Worm (Caenorhabditis elegans) whole organism, L4 larva: ENCODE data around the gene F55F10.3.
"Not testable (repeated sequence)": the region's sequence is repeated elsewhere in the genome, so short reads cannot be mapped to it uniquely, and the experiment has no call there.

Source experiments
- F49E8.2 ChIP-seq: sonication (generic microtip); optimal IDR thresholded peaks from 2 replicates; lab custom pipeline; 2016; ENCODE audit warnings: missing compliant biosample characterization, mild to moderate bottlenecking, missing genetic modification characterization, borderline replicate concordance
- ama-1 ChIP-seq: fragments of 150-350 bp; optimal IDR thresholded peaks from 2 replicates; lab custom pipeline; 2014; ENCODE audit warnings: inconsistent platforms, mixed read lengths
- daf-12 ChIP-seq: fragments of 150-350 bp; optimal IDR thresholded peaks from 2 replicates; lab custom pipeline; 2014; ENCODE audit warnings: missing biosample characterization, missing genetic modification reagents, missing genetic modification characterization
- dmd-8 ChIP-seq: fragments of 200-800 bp; sonication (Bioruptor generic); IDR thresholded peaks from 2 replicates; pipeline ENCODE4 v1.3.6; 2022; ENCODE audit warnings: missing genetic modification characterization, missing compliant biosample characterization
- lin-39 ChIP-seq: fragments of 150-350 bp; optimal IDR thresholded peaks from 2 replicates; lab custom pipeline; 2014; ENCODE audit warnings: missing biosample characterization, missing genetic modification reagents, missing genetic modification characterization
- nhr-11 ChIP-seq: fragments of 150-350 bp; optimal IDR thresholded peaks from 2 replicates; lab custom pipeline; 2014; ENCODE audit warnings: missing biosample characterization, missing genetic modification characterization
- snpc-4 ChIP-seq: fragments of 150-350 bp; optimal IDR thresholded peaks from 2 replicates; lab custom pipeline; 2014; ENCODE audit warnings: missing biosample characterization, missing genetic modification characterization
- unc-39 ChIP-seq: sonication (generic microtip); optimal IDR thresholded peaks from 2 replicates; lab custom pipeline; 2017; ENCODE audit warnings: missing biosample characterization, missing genetic modification characterization

DNA sequence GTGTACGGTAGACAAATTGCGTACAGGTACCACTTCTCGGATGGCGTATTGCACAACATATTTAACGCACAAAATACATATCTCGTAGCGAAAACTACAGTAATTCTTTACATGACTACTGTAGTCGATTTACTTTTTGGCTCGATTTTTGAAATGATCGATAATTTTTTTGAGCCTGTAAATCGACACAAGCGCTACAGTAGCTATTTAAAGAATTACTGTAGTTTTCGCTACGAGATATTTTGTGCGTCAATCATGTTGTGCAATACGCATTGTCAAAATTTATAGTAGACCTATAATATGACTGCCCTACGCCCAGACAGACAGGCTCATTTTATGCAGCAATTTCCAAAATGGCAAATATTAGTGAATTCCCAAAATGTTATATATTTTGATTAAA is 11.6 kb upstream of the F55F10.3 start, which contains the start of gene W03B1.5:
- not testable (repeated sequence) for TF ChIP-seq daf-12; snpc-4; unc-39; lin-39 (tag; lab: Kevin White, UChicago); ama-1; F49E8.2; nhr-11 (tag; lab: Kevin White, UChicago); dmd-8 (GFP tag; lab: Robert Waterston, UW)
